Fruit fly (Drosophila melanogaster): ENCODE data around the gene loh.

loh gene

DNA sequence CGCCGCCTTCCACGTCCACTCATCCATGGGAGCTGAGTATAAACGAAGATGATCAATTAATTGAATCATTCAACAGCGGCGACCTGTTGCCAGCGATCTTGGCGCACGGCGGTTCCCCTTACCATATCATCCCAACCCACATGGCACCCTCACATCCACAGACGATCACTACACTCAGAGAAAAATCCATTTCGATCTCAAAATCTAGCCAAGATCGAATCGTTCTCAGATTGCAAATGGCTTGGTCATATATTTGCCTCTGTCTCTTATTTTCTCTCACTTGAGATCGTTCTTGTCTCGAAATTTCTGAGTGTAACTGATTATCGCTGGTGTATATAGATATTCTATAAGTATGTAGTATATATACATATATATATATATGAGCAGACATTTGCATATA, 26.1 kb downstream of the loh start (continued):
- peak; percentile 72; the same call in 2 of the 3 replicates for TF ChIP-seq tgo (GFP tag; IDR thresholded peaks at IDR 0.05)
- TF ChIP-seq ac (GFP tag; optimal IDR thresholded peaks at IDR 0.05): no peak
- peak; percentile 35; the same call in 2 of the 3 replicates for TF ChIP-seq B-H1 (GFP tag; IDR thresholded peaks at IDR 0.05)
- TF ChIP-seq Dll (GFP tag; IDR thresholded peaks at IDR 0.05; ENCODE audit: partially characterized antibody): no peak
- peak; percentile 25 for TF ChIP-seq CG8388 (GFP tag; optimal IDR thresholded peaks at IDR 0.05)
- no peak for TF ChIP-seq dan (GFP tag; IDR thresholded peaks at IDR 0.05)
- peak; percentile 38; the same call in 1 of the 2 replicates for TF ChIP-seq CG4730 (GFP tag; IDR thresholded peaks at IDR 0.05)
- TF ChIP-seq CG1529 (GFP tag; optimal IDR thresholded peaks at IDR 0.05): no peak

DNA sequence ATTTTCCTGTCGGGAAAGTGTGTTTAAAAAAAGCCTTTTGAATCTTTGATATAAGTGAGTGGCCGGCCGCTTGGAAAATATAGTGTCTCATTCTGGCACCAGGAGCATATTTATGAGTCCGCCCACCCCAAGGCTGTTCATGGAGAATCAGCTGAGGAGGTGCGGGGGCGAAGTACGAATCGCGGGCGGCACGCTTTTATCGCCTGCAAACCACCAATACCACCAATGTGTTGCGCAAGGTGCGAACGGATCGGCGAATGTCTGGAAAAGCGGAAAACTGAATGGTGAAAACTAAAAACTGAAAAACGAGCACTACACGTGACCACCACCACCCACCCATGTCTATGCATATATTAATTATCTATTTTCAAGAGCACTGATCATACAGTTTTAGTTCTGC, 26.6 kb downstream of the loh start:
- TF ChIP-seq CG2889 (GFP tag; IDR thresholded peaks at IDR 0.05): no peak
- TF ChIP-seq CG10267 (tag; optimal IDR thresholded peaks at IDR 0.05): no peak
- 0 out of 4 replicates have a peak, but pooled peaks have one; percentile 36 for TF ChIP-seq chinmo (GFP tag; IDR thresholded peaks at IDR 0.05; ENCODE audit: partially characterized antibody)
- TF ChIP-seq CG14667 (GFP tag; IDR thresholded peaks at IDR 0.05): no peak
- TF ChIP-seq Pdp1 (GFP tag; optimal IDR thresholded peaks at IDR 0.05): peak in 1 of 2 experiments; percentile 87
- TF ChIP-seq CG17829 (tag; optimal IDR thresholded peaks at IDR 0.05): no peak
- no peak for TF ChIP-seq en (GFP tag; optimal IDR thresholded peaks at IDR 0.05)
- TF ChIP-seq sr (GFP tag; IDR thresholded peaks at IDR 0.05): peak; percentile 98
- TF ChIP-seq dan (GFP tag; IDR thresholded peaks at IDR 0.05): no peak
- TF ChIP-seq cwo (GFP tag; optimal IDR thresholded peaks at IDR 0.05): peak; percentile 96
- TF ChIP-seq run (tag; optimal IDR thresholded peaks at IDR 0.05): no peak
- no peak for TF ChIP-seq CG13624 (GFP tag; optimal IDR thresholded peaks at IDR 0.05)
- TF ChIP-seq CG16813 (GFP tag; IDR thresholded peaks at IDR 0.05; ENCODE audit: partially characterized antibody): no peak
- no peak for TF ChIP-seq Chrac-16 (GFP tag; optimal IDR thresholded peaks at IDR 0.05)
- no peak for TF ChIP-seq CG12299 (tag; optimal IDR thresholded peaks at IDR 0.05)
- TF ChIP-seq abd-A (tag; optimal IDR thresholded peaks at IDR 0.05): peak; percentile 13
- 0 out of 3 replicates have a peak, but pooled peaks have one; percentile 18 for TF ChIP-seq zfh1 (GFP tag; IDR thresholded peaks at IDR 0.05)
- no peak for TF ChIP-seq CG16779 (GFP tag; IDR thresholded peaks at IDR 0.05)
- peak; percentile 69 for TF ChIP-seq ftz-f1 (GFP tag; optimal IDR thresholded peaks at IDR 0.05)
- no peak for TF ChIP-seq MESR4 (GFP tag; optimal IDR thresholded peaks at IDR 0.05)
- TF ChIP-seq CG3065 (GFP tag; optimal IDR thresholded peaks at IDR 0.05): no peak
- no peak for TF ChIP-seq CG12659 (GFP tag; optimal IDR thresholded peaks at IDR 0.05)
- TF ChIP-seq CG8924 (tag; optimal IDR thresholded peaks at IDR 0.05): no peak
- peak; percentile 65; the same call in 1 of the 2 replicates for TF ChIP-seq crol (GFP tag; IDR thresholded peaks at IDR 0.05)
- no peak for TF ChIP-seq CG14050 (GFP tag; IDR thresholded peaks at IDR 0.05)
- peak; percentile 39 for TF ChIP-seq Med (GFP tag)
- peak; percentile 76 for TF ChIP-seq CG12769 (tag; optimal IDR thresholded peaks at IDR 0.05)
- TF ChIP-seq bcd (GFP tag; optimal IDR thresholded peaks at IDR 0.05): no peak
- TF ChIP-seq cato (GFP tag; optimal IDR thresholded peaks at IDR 0.05; ENCODE audit: borderline replicate concordance): no peak
- TF ChIP-seq BEAF-32 (GFP tag; optimal IDR thresholded peaks at IDR 0.05): no peak

DNA sequence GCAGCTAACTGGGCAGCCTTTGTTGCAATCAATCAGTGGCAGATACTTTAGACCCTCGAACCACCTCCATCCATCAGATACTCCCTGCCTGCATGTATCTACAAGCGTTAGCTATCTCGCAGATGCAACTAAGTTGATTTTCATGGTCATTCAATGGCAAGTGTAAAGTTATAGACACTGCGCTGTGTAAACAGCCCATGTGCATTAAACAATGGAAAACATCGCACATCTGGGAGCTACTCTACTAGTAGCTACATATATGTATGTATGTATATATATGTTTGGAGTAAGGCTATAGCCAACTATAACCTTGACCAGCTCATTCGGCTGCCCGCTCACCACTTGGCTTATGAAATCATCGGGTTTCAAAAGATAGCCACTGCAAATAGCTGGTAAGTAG, 27.9 kb downstream of the loh start:
- TF ChIP-seq nau (GFP tag; optimal IDR thresholded peaks at IDR 0.05) (no peak), Sox102F (GFP tag; optimal IDR thresholded peaks at IDR 0.05) (no peak), NfI (GFP tag; optimal IDR thresholded peaks at IDR 0.05) (no peak), so (GFP tag; IDR thresholded peaks at IDR 0.05) (0 out of 3 replicates have a peak, but pooled peaks have one; percentile 36), Optix (GFP tag; IDR thresholded peaks at IDR 0.05) (no peak), CG17802 (tag; optimal IDR thresholded peaks at IDR 0.05) (no peak), kni (GFP tag; optimal IDR thresholded peaks at IDR 0.05) (no peak), Fer3 (tag; optimal IDR thresholded peaks at IDR 0.05) (no peak), CG10366 (GFP tag; IDR thresholded peaks at IDR 0.05) (no peak), lbe (GFP tag; optimal IDR thresholded peaks at IDR 0.05) (no peak), odd (GFP tag; optimal IDR thresholded peaks at IDR 0.05) (no peak), CG2202 (tag; optimal IDR thresholded peaks at IDR 0.05) (no peak), jigr1 (GFP tag; IDR thresholded peaks at IDR 0.05) (no peak)
